Fruit fly (Drosophila melanogaster) whole organism, embryonic: Measurements from ENCODE around the gene Ant2.

Experiments used
- Atf-2 ChIP-seq: fragments of 200-800 bp; sonication (Bioruptor generic); optimal IDR thresholded peaks from 2 replicates; lab custom pipeline; 2016; ENCODE audit warnings: missing biosample characterization, missing genetic modification characterization
- CG10321 ChIP-seq: fragments of 200-800 bp; sonication (Bioruptor generic); IDR thresholded peaks from 2 replicates; pipeline ENCODE4 v1.3.6; 2022; ENCODE audit warnings: missing biosample characterization, missing genetic modification characterization
- CG10654 ChIP-seq: fragments of 200-800 bp; sonication (Bioruptor generic); optimal IDR thresholded peaks from 2 replicates; lab custom pipeline; 2016; ENCODE audit warnings: missing biosample characterization, missing genetic modification characterization
- CG10959 ChIP-seq: fragments of 200-800 bp; sonication (Bioruptor generic); IDR thresholded peaks from 2 replicates; pipeline ENCODE4 v1.3.6; 2022; ENCODE audit warnings: missing biosample characterization, missing genetic modification characterization
- CG10979 ChIP-seq: fragments of 200-800 bp; sonication (Bioruptor generic); optimal IDR thresholded peaks from 2 replicates; lab custom pipeline; 2018; ENCODE audit warnings: missing biosample characterization, mild to moderate bottlenecking, missing genetic modification characterization, moderate library complexity
- CG15479 ChIP-seq: fragments of 200-800 bp; sonication (Bioruptor generic); optimal IDR thresholded peaks from 3 replicates; lab custom pipeline; 2019; ENCODE audit warnings: missing biosample characterization, mild to moderate bottlenecking, missing genetic modification characterization, moderate library complexity
- CG15514 ChIP-seq: fragments of 200-800 bp; sonication (Bioruptor generic); optimal IDR thresholded peaks from 3 replicates; lab custom pipeline; 2017; ENCODE audit warnings: missing biosample characterization, missing genetic modification characterization, mild to moderate bottlenecking, moderate library complexity, missing genetic modification reagents
- CG1647 ChIP-seq: fragments of 200-800 bp; sonication (Bioruptor generic); optimal IDR thresholded peaks from 3 replicates; lab custom pipeline; 2016; ENCODE audit warnings: missing biosample characterization, missing genetic modification characterization
- CG16815 ChIP-seq: fragments of 200-800 bp; sonication (Bioruptor generic); optimal IDR thresholded peaks from 3 replicates; lab custom pipeline; 2017; ENCODE audit warnings: missing biosample characterization, mild to moderate bottlenecking, missing genetic modification characterization
- CG17186 ChIP-seq: fragments of 200-800 bp; sonication (Bioruptor generic); optimal IDR thresholded peaks from 3 replicates; lab custom pipeline; 2017; ENCODE audit warnings: missing biosample characterization, missing genetic modification reagents, missing genetic modification characterization
- CG18476 ChIP-seq: fragments of 200-800 bp; sonication (Bioruptor generic); optimal IDR thresholded peaks from 2 replicates; lab custom pipeline; 2016; ENCODE audit warnings: missing biosample characterization, mild to moderate bottlenecking, missing genetic modification characterization
- CG2202 ChIP-seq: fragments of 200-800 bp; sonication (Bioruptor generic); optimal IDR thresholded peaks from 2 replicates; lab custom pipeline; 2018; ENCODE audit warnings: missing biosample characterization, mild to moderate bottlenecking, missing genetic modification characterization
- CG2712 ChIP-seq: fragments of 200-800 bp; optimal IDR thresholded peaks from 3 replicates; lab custom pipeline; 2019; ENCODE audit warnings: missing biosample characterization, mild to moderate bottlenecking, missing genetic modification characterization, moderate library complexity
- CG3065 ChIP-seq: fragments of 200-800 bp; sonication (Bioruptor generic); optimal IDR thresholded peaks from 2 replicates; lab custom pipeline; 2016; ENCODE audit warnings: missing biosample characterization, missing genetic modification characterization
- CG32767 ChIP-seq: fragments of 200-800 bp; sonication (Bioruptor generic); IDR thresholded peaks from 2 replicates; pipeline ENCODE4 v1.3.6; 2022; ENCODE audit warnings: missing biosample characterization, missing genetic modification characterization
- CG32772 ChIP-seq: fragments of 200-800 bp; sonication (Bioruptor generic); IDR thresholded peaks from 2 replicates; pipeline ENCODE4 v1.3.6; 2022; ENCODE audit warnings: missing biosample characterization, missing genetic modification characterization
- CG33557 ChIP-seq: fragments of 200-800 bp; sonication (Bioruptor generic); optimal IDR thresholded peaks from 2 replicates; lab custom pipeline; 2019; ENCODE audit warnings: missing biosample characterization, mild to moderate bottlenecking, missing genetic modification characterization, moderate library complexity
- CG4707 ChIP-seq: fragments of 200-800 bp; sonication (Bioruptor generic); optimal IDR thresholded peaks from 2 replicates; lab custom pipeline; 2018; ENCODE audit warnings: missing biosample characterization, mild to moderate bottlenecking, missing genetic modification characterization, moderate library complexity
- CG5245 ChIP-seq: fragments of 200-800 bp; sonication (Bioruptor generic); optimal IDR thresholded peaks from 3 replicates; lab custom pipeline; 2016; ENCODE audit warnings: missing biosample characterization, missing genetic modification characterization
- CG6654 ChIP-seq: fragments of 200-800 bp; sonication (Bioruptor generic); optimal IDR thresholded peaks from 2 replicates; lab custom pipeline; 2017; ENCODE audit warnings: missing biosample characterization, mild to moderate bottlenecking, missing genetic modification characterization
- CG7556 ChIP-seq: fragments of 200-800 bp; sonication (Bioruptor generic); optimal IDR thresholded peaks from 2 replicates; lab custom pipeline; 2017; ENCODE audit warnings: missing biosample characterization, mild to moderate bottlenecking, missing genetic modification characterization
- CG8290 ChIP-seq, 3 experiments: fragments of 200-800 bp; sonication (Bioruptor generic); optimal IDR thresholded peaks; 2 replicates each; lab custom pipeline; 2016 to 2019; ENCODE audit warnings: missing biosample characterization in 3 of 3, missing genetic modification characterization in 3 of 3, mild to moderate bottlenecking in 2 of 3, moderate library complexity in 1 of 3
- CG9876 ChIP-seq: fragments of 200-800 bp; sonication (Bioruptor generic); optimal IDR thresholded peaks from 2 replicates; lab custom pipeline; 2016; ENCODE audit warnings: missing biosample characterization, missing genetic modification characterization
- CG9932 ChIP-seq: fragments of 200-800 bp; sonication (Bioruptor generic); IDR thresholded peaks from 2 replicates; pipeline ENCODE4 v1.3.6; 2022; ENCODE audit warnings: missing biosample characterization, missing genetic modification characterization
- CTCF ChIP-seq: fragments of 200-800 bp; sonication (Bioruptor generic); optimal IDR thresholded peaks from 2 replicates; lab custom pipeline; 2017; ENCODE audit warnings: missing biosample characterization, mild to moderate bottlenecking, missing genetic modification characterization, moderate library complexity
- CrebB ChIP-seq: fragments of 200-800 bp; sonication (Bioruptor generic); optimal IDR thresholded peaks from 3 replicates; lab custom pipeline; 2018; ENCODE audit warnings: missing biosample characterization, mild to moderate bottlenecking, missing genetic modification characterization
- D19A ChIP-seq: fragments of 200-800 bp; optimal IDR thresholded peaks from 3 replicates; lab custom pipeline; 2019; ENCODE audit warnings: missing biosample characterization, mild to moderate bottlenecking, missing genetic modification characterization, moderate library complexity
- Max ChIP-seq: fragments of 200-800 bp; sonication (Bioruptor generic); optimal IDR thresholded peaks from 2 replicates; lab custom pipeline; 2016; ENCODE audit warnings: missing biosample characterization, mild to moderate bottlenecking, missing genetic modification characterization
- Med ChIP-seq: fragments of 200-800 bp; sonication (Bioruptor generic); peaks from one replicate; lab custom pipeline; 2016; ENCODE audit warnings: missing biosample characterization, missing genetic modification characterization, mild to moderate bottlenecking, inconsistent platforms, moderate library complexity
- NC2α ChIP-seq: fragments of 200-800 bp; sonication (Bioruptor generic); optimal IDR thresholded peaks from 2 replicates; lab custom pipeline; 2016; ENCODE audit warnings: missing biosample characterization, missing genetic modification characterization
- NFAT ChIP-seq: fragments of 200-800 bp; sonication (Bioruptor generic); IDR thresholded peaks from 2 replicates; pipeline ENCODE4 v1.3.6; 2022; ENCODE audit warnings: missing biosample characterization, missing genetic modification characterization
- Ravus ChIP-seq: fragments of 200-800 bp; sonication (Bioruptor generic); IDR thresholded peaks from 2 replicates; pipeline ENCODE4 v1.3.6; 2022; ENCODE audit warnings: missing biosample characterization, missing genetic modification characterization
- Six4 ChIP-seq: fragments of 200-800 bp; sonication (Bioruptor generic); optimal IDR thresholded peaks from 2 replicates; lab custom pipeline; 2016; ENCODE audit warnings: missing biosample characterization, missing genetic modification characterization
- ac ChIP-seq: fragments of 200-800 bp; sonication (Bioruptor generic); optimal IDR thresholded peaks from 3 replicates; lab custom pipeline; 2017; ENCODE audit warnings: missing biosample characterization, mild to moderate bottlenecking, missing genetic modification characterization
- az2 ChIP-seq: fragments of 200-800 bp; sonication (Bioruptor generic); optimal IDR thresholded peaks from 3 replicates; lab custom pipeline; 2016; ENCODE audit warnings: missing biosample characterization, missing genetic modification characterization
- bcd ChIP-seq: fragments of 200-800 bp; sonication (Bioruptor generic); optimal IDR thresholded peaks from 2 replicates; lab custom pipeline; 2017; ENCODE audit warnings: missing biosample characterization, mild to moderate bottlenecking, missing genetic modification characterization
- cwo ChIP-seq: fragments of 200-800 bp; sonication (Bioruptor generic); optimal IDR thresholded peaks from 3 replicates; lab custom pipeline; 2017; ENCODE audit warnings: missing biosample characterization, missing genetic modification characterization, mild to moderate bottlenecking, moderate library complexity, missing genetic modification reagents
- danr ChIP-seq: fragments of 200-800 bp; sonication (Bioruptor generic); IDR thresholded peaks from 2 replicates; pipeline ENCODE4 v1.3.6; 2022; ENCODE audit warnings: missing biosample characterization, missing genetic modification characterization
- eve ChIP-seq, 2 experiments: fragments of >200 bp; optimal IDR thresholded peaks; 2 replicates each; lab custom pipeline; 2017; ENCODE audit warnings: missing biosample characterization in 2 of 2, missing genetic modification characterization in 2 of 2
- fd3F ChIP-seq: fragments of 200-800 bp; sonication (Bioruptor generic); optimal IDR thresholded peaks from 2 replicates; lab custom pipeline; 2018; ENCODE audit warnings: missing biosample characterization, mild to moderate bottlenecking, missing genetic modification characterization, moderate library complexity
- knrl ChIP-seq: fragments of 200-800 bp; sonication (Bioruptor generic); IDR thresholded peaks from 3 replicates; pipeline ENCODE4 v1.3.6; 2022; ENCODE audit warnings: missing biosample characterization, missing genetic modification characterization; ENCODE audit not compliant: partially characterized antibody
- onecut ChIP-seq: fragments of 200-800 bp; sonication (Bioruptor generic); IDR thresholded peaks from 2 replicates; pipeline ENCODE4 v1.3.6; 2022; ENCODE audit warnings: missing biosample characterization, missing genetic modification characterization
- org-1 ChIP-seq: fragments of 200-800 bp; sonication (Bioruptor generic); optimal IDR thresholded peaks from 2 replicates; lab custom pipeline; 2017; ENCODE audit warnings: missing biosample characterization, missing genetic modification characterization
- prd ChIP-seq, 3 experiments: fragments of >200 bp in 2 of 3; fragments of 200-800 bp in 1 of 3; sonication (Bioruptor generic) in 1 of 3; optimal IDR thresholded peaks in 2 of 3; IDR thresholded peaks in 1 of 3; 2 replicates in 2 of 3; 3 replicates in 1 of 3; pipeline versions ENCODE4 v1.3.6 to Lab custom; 2017 to 2022; ENCODE audit warnings: missing biosample characterization in 1 of 3, missing genetic modification characterization in 1 of 3
- psq ChIP-seq: fragments of 200-800 bp; sonication (Bioruptor generic); optimal IDR thresholded peaks from 2 replicates; lab custom pipeline; 2017; ENCODE audit warnings: missing biosample characterization, missing genetic modification characterization
- scrt ChIP-seq: fragments of 200-800 bp; sonication (Bioruptor generic); optimal IDR thresholded peaks from 2 replicates; lab custom pipeline; 2018; ENCODE audit warnings: missing biosample characterization, mild to moderate bottlenecking, missing genetic modification characterization, moderate library complexity
- so ChIP-seq: fragments of 200-800 bp; sonication (Bioruptor generic); IDR thresholded peaks from 3 replicates; pipeline ENCODE4 v1.3.6; 2022; ENCODE audit warnings: missing biosample characterization, missing genetic modification characterization
- vvl ChIP-seq: fragments of 200-800 bp; sonication (Bioruptor generic); IDR thresholded peaks from 2 replicates; pipeline ENCODE4 v1.3.6; 2022; ENCODE audit warnings: missing biosample characterization, missing genetic modification characterization

Gene Ant2

dm6 chrX:10822678-10823440, 36.2 kb upstream of the Ant2 start (continued):
- TF ChIP-seq CG10321 (GFP tag; lab: Robert Waterston, UW): no peak
- TF ChIP-seq CG1647: no peak
- peak; percentile 25 for TF ChIP-seq onecut (GFP tag; lab: Robert Waterston, UW)
- TF ChIP-seq CG9932 (GFP tag; lab: Robert Waterston, UW): 0 out of 2 replicates have a peak, but pooled peaks have one; percentile 9
- TF ChIP-seq scrt (GFP tag; lab: Kevin White, UChicago): peak; percentile 68
- TF ChIP-seq Six4 (GFP tag; lab: Kevin White, UChicago): peak; percentile 24
- TF ChIP-seq CG10979 (tag; lab: Kevin White, UChicago): peak; percentile 89
- TF ChIP-seq CG2202 (tag; lab: Kevin White, UChicago): peak; percentile 39
- TF ChIP-seq CG33557 (GFP tag; lab: Kevin White, UChicago): peak; percentile 87
- peak; percentile 89 for TF ChIP-seq CG7556
- 0 out of 2 replicates have a peak, but pooled peaks have one; percentile 16 for TF ChIP-seq danr
- peak; percentile 28; the same call in 1 of the 2 replicates for TF ChIP-seq CG32772
- peak; percentile 48 for TF ChIP-seq CG15479
- TF ChIP-seq NFAT: no peak
- TF ChIP-seq D19A (tag; lab: Kevin White, UChicago): peak; percentile 84
- TF ChIP-seq CG32767 (GFP tag; lab: Robert Waterston, UW): 0 out of 2 replicates have a peak, but pooled peaks have one; percentile 52
- peak; percentile 29 for TF ChIP-seq az2
- TF ChIP-seq CG10959: peak; percentile 70; the same call in 1 of the 2 replicates
- no peak for TF ChIP-seq Ravus (GFP tag; lab: Robert Waterston, UW)
- TF ChIP-seq CG16815 (GFP tag; lab: Kevin White, UChicago): peak; percentile 86
- TF ChIP-seq bcd (GFP tag; lab: Kevin White, UChicago): peak; percentile 68
- TF ChIP-seq CG9876 (GFP tag; lab: Kevin White, UChicago): no peak
- TF ChIP-seq eve (GFP tag; optimal IDR thresholded peaks at IDR 0.05; lab: Kevin White, UChicago): peak; percentile 39 to 59
- no peak for TF ChIP-seq prd (optimal IDR thresholded peaks at IDR 0.05; lab: Kevin White, UChicago)
- peak; percentile 82 for TF ChIP-seq prd (GFP tag; IDR thresholded peaks at IDR 0.05; lab: Robert Waterston, UW)
- TF ChIP-seq CG6654 (GFP tag; lab: Kevin White, UChicago): peak; percentile 24
- no peak for TF ChIP-seq CG8290 (GFP tag; optimal IDR thresholded peaks at IDR 0.05; lab: Kevin White, UChicago)
- peak; percentile 9 to 24 for TF ChIP-seq CG8290 (tag; optimal IDR thresholded peaks at IDR 0.05; lab: Kevin White, UChicago)
- TF ChIP-seq so: peak; percentile 34; the same call in 1 of the 3 replicates
- peak; percentile 11 for TF ChIP-seq CG17186 (GFP tag; lab: Kevin White, UChicago)
- TF ChIP-seq CG3065 (GFP tag; lab: Kevin White, UChicago): peak; percentile 24
- TF ChIP-seq Atf-2 (GFP tag; lab: Kevin White, UChicago): peak; percentile 13
- TF ChIP-seq cwo (GFP tag; lab: Kevin White, UChicago): peak; percentile 47
- no peak for TF ChIP-seq psq (GFP tag; lab: Kevin White, UChicago)
- TF ChIP-seq knrl (GFP tag; lab: Robert Waterston, UW): no peak
- TF ChIP-seq CG18476 (GFP tag; lab: Kevin White, UChicago): peak; percentile 71
- no peak for TF ChIP-seq CG5245 (GFP tag; lab: Kevin White, UChicago)
- peak; percentile 24 for TF ChIP-seq CG10654 (GFP tag; lab: Kevin White, UChicago)
- peak; percentile 38 for TF ChIP-seq CrebB (tag; lab: Kevin White, UChicago)
- TF ChIP-seq NC2α (GFP tag; lab: Kevin White, UChicago): peak; percentile 4
- TF ChIP-seq CG4707 (GFP tag; lab: Kevin White, UChicago): peak; percentile 30
- peak; percentile 52; the same call in 1 of the 2 replicates for TF ChIP-seq vvl (GFP tag; lab: Robert Waterston, UW)
- peak; percentile 87 for TF ChIP-seq CG2712 (tag; lab: Kevin White, UChicago)
- TF ChIP-seq CG15514: peak; percentile 26
- peak; percentile 30 for TF ChIP-seq Max (GFP tag; lab: Kevin White, UChicago)
- no peak for TF ChIP-seq CTCF (GFP tag; lab: Kevin White, UChicago)
- TF ChIP-seq org-1 (GFP tag; lab: Kevin White, UChicago): peak; percentile 73
- peak; percentile 87 for TF ChIP-seq ac (GFP tag; lab: Kevin White, UChicago)
- TF ChIP-seq Med (GFP tag; lab: Kevin White, UChicago): peak; percentile 77
- TF ChIP-seq fd3F (GFP tag; lab: Kevin White, UChicago): peak; percentile 31
